Fruit fly (Drosophila melanogaster) whole organism, adult: ENCODE measurements around the gene CG11629.

Experiments
- CG11617 ChIP-seq: fragments of 200-800 bp; sonication (Bioruptor generic); optimal IDR thresholded peaks from 2 replicates; lab custom pipeline; 2017; ENCODE audit warnings: mild to moderate bottlenecking, missing biosample characterization, missing genetic modification reagents, missing genetic modification characterization
- CG33017 ChIP-seq: fragments of 200-800 bp; sonication (Bioruptor generic); optimal IDR thresholded peaks from 2 replicates; lab custom pipeline; 2018; ENCODE audit warnings: missing biosample characterization, mild to moderate bottlenecking, missing genetic modification characterization, moderate library complexity
- CG7045 ChIP-seq: fragments of 200-800 bp; sonication (Bioruptor generic); optimal IDR thresholded peaks from 2 replicates; lab custom pipeline; 2017; ENCODE audit warnings: missing biosample characterization, mild to moderate bottlenecking, missing genetic modification characterization
- kay ChIP-seq: fragments of 200-800 bp; sonication (Bioruptor generic); peaks from one replicate; lab custom pipeline; 2016; ENCODE audit warnings: missing biosample characterization, missing genetic modification characterization, borderline replicate concordance
- pad ChIP-seq: fragments of 200-800 bp; sonication (Bioruptor generic); optimal IDR thresholded peaks from 3 replicates; lab custom pipeline; 2017; ENCODE audit warnings: missing biosample characterization, missing genetic modification characterization, mild to moderate bottlenecking, moderate library complexity, missing genetic modification reagents

DNA sequence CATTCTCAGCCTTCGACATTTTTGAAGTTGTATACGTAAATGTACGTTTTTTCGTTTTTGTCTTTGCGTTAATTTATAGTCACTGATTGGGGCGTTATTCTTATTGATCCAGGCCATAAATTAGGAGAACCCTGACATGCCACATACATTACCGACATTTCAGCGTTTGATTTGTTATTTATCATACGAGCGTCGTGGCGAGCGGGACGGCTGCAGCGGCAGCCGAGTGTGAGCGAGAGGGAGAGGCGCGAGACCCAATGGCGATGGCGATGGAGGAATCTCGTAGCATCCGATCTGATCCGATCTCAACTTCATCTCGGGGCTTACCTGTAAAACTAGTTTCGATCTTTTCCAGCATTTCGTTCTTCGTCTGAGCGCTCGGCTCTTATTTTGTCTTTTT, 31.7 kb downstream of the CG11629 start:
- TF ChIP-seq CG11617 (GFP tag; lab: Kevin White, UChicago) (no peak), pad (GFP tag; lab: Kevin White, UChicago) (no peak), CG7045 (GFP tag; lab: Kevin White, UChicago) (no peak), kay (no peak), CG33017 (tag; lab: Kevin White, UChicago) (no peak)
